Worm (Caenorhabditis elegans): Measurements from ENCODE around the gene F22F7.2.

F22F7.2 gene

DNA sequence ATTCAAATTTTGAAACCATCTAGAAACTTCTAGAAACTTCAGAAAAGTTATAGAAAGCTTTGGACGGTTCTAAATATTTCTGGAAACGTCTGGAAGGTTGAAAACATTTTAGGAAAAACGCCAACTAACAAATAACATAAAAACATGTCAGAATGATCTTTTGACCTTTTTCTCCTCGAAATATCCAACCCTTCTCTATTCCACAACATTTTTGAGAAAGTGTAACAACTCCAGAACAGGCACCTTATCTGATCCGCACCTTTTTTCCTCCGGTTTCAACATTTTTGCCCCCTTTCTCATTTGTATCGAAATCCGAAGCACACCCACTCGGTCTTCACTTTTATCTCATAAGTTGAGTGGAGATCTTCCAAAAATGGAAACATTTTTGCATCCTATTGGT, 12.2 kb upstream of the F22F7.2 start, which contains the start of gene F22F7.3:
Gene F22F7.3, plus strand, starts transcription at position 301 of the 400 bp plus-strand sequence.
- no peak for TF ChIP-seq ccch-3 (GFP tag; optimal IDR thresholded peaks at IDR 0.05)
- no peak for TF ChIP-seq snpc-1.1 (tag; optimal IDR thresholded peaks at IDR 0.05; ENCODE audit: insufficient read depth)
- no peak for TF ChIP-seq mcd-1 (GFP tag; IDR thresholded peaks at IDR 0.05)
- no peak for TF ChIP-seq lir-1 (GFP tag; conservative IDR thresholded peaks at IDR 0.05)
- no peak for TF ChIP-seq attf-6 (GFP tag; IDR thresholded peaks at IDR 0.05)
- TF ChIP-seq zfh-2 (GFP tag; conservative IDR thresholded peaks at IDR 0.05): no peak
- TF ChIP-seq pbrm-1 (GFP tag; IDR thresholded peaks at IDR 0.05): no peak
- TF ChIP-seq madf-6 (GFP tag; IDR thresholded peaks at IDR 0.05): no peak
- no peak for TF ChIP-seq F39B2.1 (GFP tag; IDR thresholded peaks at IDR 0.05)
- TF ChIP-seq die-1 (tag; optimal IDR thresholded peaks at IDR 0.05): no peak
- no peak for TF ChIP-seq tbx-9 (tag; optimal IDR thresholded peaks at IDR 0.05; ENCODE audit: borderline replicate concordance)
- TF ChIP-seq B0261.1 (tag; optimal IDR thresholded peaks at IDR 0.05): no peak
- TF ChIP-seq sdz-38 (tag; optimal IDR thresholded peaks at IDR 0.05): no peak
- TF ChIP-seq aptf-3 (GFP tag; IDR thresholded peaks at IDR 0.05): no peak
- TF ChIP-seq tlf-1 (GFP tag; optimal IDR thresholded peaks at IDR 0.05): no peak
- no peak for TF ChIP-seq aptf-2 (GFP tag; conservative IDR thresholded peaks at IDR 0.05)
- TF ChIP-seq athp-1 (tag; optimal IDR thresholded peaks at IDR 0.05): no peak
- TF ChIP-seq C06A6.2 (GFP tag; conservative IDR thresholded peaks at IDR 0.05): no peak
- no peak for TF ChIP-seq F10E7.11 (tag; optimal IDR thresholded peaks at IDR 0.05)

DNA sequence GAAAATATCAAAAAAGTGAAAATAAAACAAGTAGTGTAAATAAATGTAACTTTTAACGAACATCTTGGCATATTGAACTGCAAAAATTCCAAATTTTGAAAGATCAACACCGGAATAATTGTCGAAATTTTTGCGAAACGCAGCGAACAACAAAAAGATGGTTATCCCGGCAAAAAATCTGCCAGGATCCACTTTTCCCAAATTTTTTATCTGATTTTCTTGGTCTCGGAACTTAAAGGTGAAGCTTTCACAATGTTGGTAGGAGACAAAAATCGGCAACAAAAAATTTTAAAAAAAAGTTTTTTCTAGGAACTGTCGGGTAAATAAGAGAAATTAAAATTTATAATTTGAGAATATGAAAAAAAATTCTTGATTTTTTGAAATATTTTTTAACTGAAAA, 4.0 kb upstream of the F22F7.2 start, which contains the start of gene bgnt-1.2:
Gene bgnt-1.2, minus strand, starts transcription at position 101 of the 400 bp plus-strand sequence.
- TF ChIP-seq K11D2.4 (GFP tag; IDR thresholded peaks at IDR 0.05): no peak
- no peak for TF ChIP-seq F33H1.4 (GFP tag; IDR thresholded peaks at IDR 0.05)
- TF ChIP-seq attf-5 (GFP tag; optimal IDR thresholded peaks at IDR 0.05): no peak
- no peak for TF ChIP-seq lag-1 (GFP tag; IDR thresholded peaks at IDR 0.05)
- TF ChIP-seq efl-1 (GFP tag; optimal IDR thresholded peaks at IDR 0.05): no peak
- TF ChIP-seq snpc-4 (GFP tag; optimal IDR thresholded peaks at IDR 0.05): no peak
- TF ChIP-seq snpc-4 (tag; optimal IDR thresholded peaks at IDR 0.05): no peak
- no peak for TF ChIP-seq F39B2.1 (GFP tag; IDR thresholded peaks at IDR 0.05)
- no peak for TF ChIP-seq gei-17 (GFP tag; optimal IDR thresholded peaks at IDR 0.05)
- no peak for TF ChIP-seq B0035.1 (tag; optimal IDR thresholded peaks at IDR 0.05)
- no peak for TF ChIP-seq snpc-1.3 (tag; optimal IDR thresholded peaks at IDR 0.05; ENCODE audit: insufficient read depth)
- TF ChIP-seq hmg-1.2 (GFP tag; IDR thresholded peaks at IDR 0.05): no peak
- TF ChIP-seq hsf-1 (GFP tag; IDR thresholded peaks at IDR 0.05): no peak
- no peak for TF ChIP-seq F22D6.2 (tag; optimal IDR thresholded peaks at IDR 0.05)
- no peak for TF ChIP-seq aptf-2 (GFP tag; conservative IDR thresholded peaks at IDR 0.05)
- no peak for TF ChIP-seq pbrm-1 (GFP tag; IDR thresholded peaks at IDR 0.05)
- TF ChIP-seq F52B5.7 (tag; optimal IDR thresholded peaks at IDR 0.05): no peak
- TF ChIP-seq hlh-12 (tag; optimal IDR thresholded peaks at IDR 0.05): no peak
- no peak for TF ChIP-seq zfh-2 (GFP tag; conservative IDR thresholded peaks at IDR 0.05)
- TF ChIP-seq lin-26 (GFP tag; IDR thresholded peaks at IDR 0.05): no peak
- no peak for TF ChIP-seq tbx-9 (tag; optimal IDR thresholded peaks at IDR 0.05; ENCODE audit: borderline replicate concordance)

DNA sequence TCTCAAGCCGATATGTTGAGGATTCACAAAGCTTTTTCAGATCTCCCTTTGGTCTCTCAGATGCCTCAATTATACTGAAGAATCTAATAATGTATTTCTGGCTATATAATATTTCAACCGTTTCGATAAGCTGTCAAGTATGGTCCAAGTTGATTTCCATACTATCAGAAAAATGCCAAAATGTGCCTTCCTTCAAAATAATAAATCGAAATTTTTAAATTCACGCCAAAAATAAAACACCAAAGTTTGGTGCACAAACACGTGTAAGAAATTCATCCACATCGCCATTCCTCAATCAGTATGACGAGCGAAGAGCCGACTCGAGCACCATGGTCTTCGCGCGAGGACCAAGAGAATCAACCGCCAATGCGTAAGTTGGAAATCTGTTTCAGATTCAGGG, 3.1 kb upstream of the F22F7.2 start, which contains the start of gene F22F7.11:
Gene F22F7.11, plus strand, starts transcription at position 301 of the 400 bp plus-strand sequence.
- TF ChIP-seq zfh-2 (GFP tag; conservative IDR thresholded peaks at IDR 0.05) (no peak), hmg-20 (GFP tag; IDR thresholded peaks at IDR 0.05) (no peak), nfyb-1 (GFP tag; IDR thresholded peaks at IDR 0.05) (no peak), ztf-6 (GFP tag; IDR thresholded peaks at IDR 0.05) (no peak), pha-4 (tag; optimal IDR thresholded peaks at IDR 0.05) (no peak), ekl-4 (GFP tag; IDR thresholded peaks at IDR 0.05) (no peak), efl-1 (GFP tag; optimal IDR thresholded peaks at IDR 0.05) (no peak), Y95B8A.8 (GFP tag; IDR thresholded peaks at IDR 0.05) (no peak), ztf-26 (tag; optimal IDR thresholded peaks at IDR 0.05) (no peak), ztf-22 (GFP tag; optimal IDR thresholded peaks at IDR 0.05) (no peak), chd-7 (tag; optimal IDR thresholded peaks at IDR 0.05) (no peak), nfya-2 (GFP tag; IDR thresholded peaks at IDR 0.05) (no peak), lin-54 (GFP tag; optimal IDR thresholded peaks at IDR 0.05) (no peak), D2030.7 (GFP tag; IDR thresholded peaks at IDR 0.05) (no peak), F55B11.4 (tag; optimal IDR thresholded peaks at IDR 0.05; ENCODE audit: borderline replicate concordance, insufficient read depth) (no peak)

Data from whole organism, young adult.